Worm (Caenorhabditis elegans) whole organism, early embryonic: ENCODE data around the gene C49F5.3.

Source experiments
- B0310.2 ChIP-seq: sonication (generic microtip); optimal IDR thresholded peaks from 2 replicates; lab custom pipeline; 2016; ENCODE audit warnings: mild to moderate bottlenecking, missing genetic modification characterization, missing compliant biosample characterization
- ama-1 ChIP-seq: fragments of 150-350 bp; optimal IDR thresholded peaks from 2 replicates; lab custom pipeline; 2014
- ceh-13 ChIP-seq: fragments of 200-800 bp; sonication (Bioruptor generic); optimal IDR thresholded peaks from 2 replicates; lab custom pipeline; 2018; ENCODE audit warnings: mild to moderate bottlenecking, missing genetic modification characterization, missing compliant biosample characterization
- ceh-36 ChIP-seq: sonication (generic microtip); optimal IDR thresholded peaks from 2 replicates; lab custom pipeline; 2016; ENCODE audit warnings: missing genetic modification characterization, inconsistent platforms, missing compliant biosample characterization
- ets-7 ChIP-seq: sonication (generic microtip); optimal IDR thresholded peaks from 2 replicates; lab custom pipeline; 2016; ENCODE audit warnings: missing genotype, missing genetic modification characterization, missing compliant biosample characterization
- flt-1 ChIP-seq: fragments of 200-800 bp; sonication (Bioruptor generic); IDR thresholded peaks from 2 replicates; pipeline ENCODE4 v1.3.6; 2022; ENCODE audit warnings: missing genetic modification characterization, missing compliant biosample characterization
- hnd-1 ChIP-seq: sonication (generic microtip); optimal IDR thresholded peaks from 2 replicates; lab custom pipeline; 2016; ENCODE audit warnings: missing genetic modification characterization, missing compliant biosample characterization
- sea-1 ChIP-seq: fragments of 200-800 bp; sonication (Bioruptor generic); conservative IDR thresholded peaks from 2 replicates; pipeline ENCODE4 v1.3.6; 2022; ENCODE audit warnings: missing genetic modification characterization, missing compliant biosample characterization
- tbx-11 ChIP-seq: fragments of 200-800 bp; sonication (Bioruptor generic); IDR thresholded peaks from 2 replicates; pipeline ENCODE4 v1.3.6; 2022; ENCODE audit warnings: missing genetic modification characterization, missing compliant biosample characterization
- tbx-37 ChIP-seq: fragments of 200-800 bp; sonication (Bioruptor generic); conservative IDR thresholded peaks from 2 replicates; pipeline ENCODE4 v1.3.6; 2022; ENCODE audit warnings: missing genetic modification reagents, missing genetic modification characterization, missing compliant biosample characterization
- tra-4 ChIP-seq: sonication (generic microtip); optimal IDR thresholded peaks from 2 replicates; lab custom pipeline; 2017; ENCODE audit warnings: missing genetic modification characterization, missing compliant biosample characterization

- TF ChIP-seq ceh-13 (GFP tag; lab: Kevin White, UChicago) (no peak), ama-1 (no peak), ets-7 (tag; lab: Kevin White, UChicago) (no peak), tbx-11 (no peak), flt-1 (no peak), tbx-37 (GFP tag; lab: Robert Waterston, UW) (no peak), sea-1 (GFP tag; lab: Robert Waterston, UW) (no peak), tra-4 (tag; lab: Kevin White, UChicago) (no peak), ceh-36 (no peak), hnd-1 (no peak), B0310.2 (tag; lab: Kevin White, UChicago) (no peak)
Observed at ce11 chrX:11957246-11957645, 26.2 kb downstream of the C49F5.3 start, which contains the start of gene T08D10.5.
